Fruit fly (Drosophila melanogaster) whole organism, wandering third instar larva: Measurements from ENCODE around the gene Best2.

Source experiments
- Abd-B ChIP-seq: fragments of >200 bp; optimal IDR thresholded peaks from 2 replicates; lab custom pipeline; 2017; ENCODE audit warnings: missing biosample characterization, missing genetic modification characterization
- CG32264 ChIP-seq: fragments of 200-800 bp; sonication (Bioruptor generic); optimal IDR thresholded peaks from 2 replicates; lab custom pipeline; 2016; ENCODE audit warnings: missing biosample characterization, missing genetic modification characterization
- CG9705 ChIP-seq: fragments of 200-800 bp; sonication (Bioruptor generic); optimal IDR thresholded peaks from 2 replicates; lab custom pipeline; 2018; ENCODE audit warnings: missing biosample characterization, mild to moderate bottlenecking, missing genetic modification characterization
- CrebA ChIP-seq: fragments of 200-800 bp; sonication (Bioruptor generic); optimal IDR thresholded peaks from 2 replicates; lab custom pipeline; 2016; ENCODE audit warnings: missing biosample characterization, mild to moderate bottlenecking, missing genetic modification characterization, borderline replicate concordance
- Dif ChIP-seq: fragments of 200-275, 200-300 bp; sonication (Bioruptor generic); optimal IDR thresholded peaks from 2 replicates; lab custom pipeline; 2018; ENCODE audit warnings: missing biosample characterization, missing genetic modification characterization; ENCODE audit not compliant: partially characterized antibody
- GATAd ChIP-seq: sonication (Bioruptor generic); optimal IDR thresholded peaks from 2 replicates; lab custom pipeline; 2016; ENCODE audit warnings: missing biosample characterization, missing genetic modification characterization
- HLH106 ChIP-seq: fragments of 200-800 bp; optimal IDR thresholded peaks from 3 replicates; lab custom pipeline; 2019; ENCODE audit warnings: missing biosample characterization, mild to moderate bottlenecking, missing genetic modification characterization, moderate library complexity
- Hnf4 ChIP-seq: fragments of 200-800 bp; sonication (Bioruptor generic); optimal IDR thresholded peaks from 2 replicates; lab custom pipeline; 2016; ENCODE audit warnings: missing biosample characterization, mild to moderate bottlenecking, missing genetic modification characterization
- Hr83 ChIP-seq: fragments of 200-300 bp; sonication (Bioruptor generic); optimal IDR thresholded peaks from 2 replicates; lab custom pipeline; 2016; ENCODE audit warnings: missing biosample characterization, mild to moderate bottlenecking, missing genetic modification characterization, moderate library complexity; ENCODE audit not compliant: poor library complexity, severe bottlenecking
- Jra ChIP-seq: sonication (Bioruptor generic); optimal IDR thresholded peaks from 2 replicates; lab custom pipeline; 2016; ENCODE audit warnings: missing biosample characterization, missing genetic modification characterization
- Mio ChIP-seq: sonication (Bioruptor generic); optimal IDR thresholded peaks from 2 replicates; lab custom pipeline; 2016; ENCODE audit warnings: missing biosample characterization, missing genetic modification characterization
- N ChIP-seq: fragments of >200 bp; optimal IDR thresholded peaks from 2 replicates; lab custom pipeline; 2018; ENCODE audit warnings: missing biosample characterization, missing external identifiers, missing genetic modification characterization
- OdsH ChIP-seq: fragments of 200-800 bp; sonication (Bioruptor generic); optimal IDR thresholded peaks from 2 replicates; lab custom pipeline; 2016; ENCODE audit warnings: missing biosample characterization, mild to moderate bottlenecking, missing genetic modification characterization
- Sp1 ChIP-seq: fragments of 200-800 bp; sonication (Bioruptor generic); optimal IDR thresholded peaks from 3 replicates; lab custom pipeline; 2019; ENCODE audit warnings: missing biosample characterization, mild to moderate bottlenecking, missing genetic modification characterization, moderate library complexity
- Vsx2 ChIP-seq: fragments of 200-300, 225-300 bp; sonication (Bioruptor generic); optimal IDR thresholded peaks from 2 replicates; lab custom pipeline; 2018; ENCODE audit warnings: missing biosample characterization, missing genetic modification characterization; ENCODE audit not compliant: partially characterized antibody
- br ChIP-seq: fragments of 200-800 bp; sonication (Bioruptor generic); optimal IDR thresholded peaks from 2 replicates; lab custom pipeline; 2016; ENCODE audit warnings: missing biosample characterization, missing genetic modification characterization
- brk ChIP-seq: fragments of 200-800 bp; sonication (Bioruptor generic); optimal IDR thresholded peaks from 2 replicates; lab custom pipeline; 2016; ENCODE audit warnings: missing biosample characterization, mild to moderate bottlenecking, missing genetic modification characterization
- dl ChIP-seq, 2 experiments: fragments of 175-275, 200-275 bp in 1 of 2; fragments of 200-275 bp in 1 of 2; sonication (Bioruptor generic); optimal IDR thresholded peaks; lab custom pipeline; 2018; ENCODE audit warnings: mild to moderate bottlenecking in 2 of 2, missing biosample characterization in 2 of 2, missing genetic modification characterization in 2 of 2, moderate library complexity in 2 of 2; ENCODE audit not compliant: partially characterized antibody in 2 of 2, insufficient read depth in 1 of 2
- dmrt93B ChIP-seq: fragments of 200-800 bp; sonication (Bioruptor generic); optimal IDR thresholded peaks from 2 replicates; lab custom pipeline; 2018; ENCODE audit warnings: missing biosample characterization, mild to moderate bottlenecking, missing genetic modification characterization
- dsf ChIP-seq: sonication (Bioruptor generic); optimal IDR thresholded peaks from 2 replicates; lab custom pipeline; 2016; ENCODE audit warnings: missing biosample characterization, missing genetic modification characterization, borderline replicate concordance
- ey ChIP-seq: fragments of 200-800 bp; sonication (Bioruptor generic); optimal IDR thresholded peaks from 2 replicates; lab custom pipeline; 2016; ENCODE audit warnings: missing biosample characterization, missing genetic modification characterization
- foxo ChIP-seq, 2 experiments: fragments of 200-800 bp; sonication (Bioruptor generic); optimal IDR thresholded peaks; 2 replicates in 1 of 2; 3 replicates in 1 of 2; lab custom pipeline; 2016 to 2017; ENCODE audit warnings: missing biosample characterization in 2 of 2, missing genetic modification characterization in 2 of 2
- fru ChIP-seq: fragments of 200-800 bp; sonication (Bioruptor generic); optimal IDR thresholded peaks from 3 replicates; lab custom pipeline; 2016; ENCODE audit warnings: missing biosample characterization, mild to moderate bottlenecking, missing genetic modification characterization
- h ChIP-seq: fragments of 200-800 bp; sonication (Bioruptor generic); optimal IDR thresholded peaks from 3 replicates; lab custom pipeline; 2016; ENCODE audit warnings: missing biosample characterization, mild to moderate bottlenecking, missing genetic modification characterization
- jim ChIP-seq: fragments of 175-275, 200-325 bp; sonication (Bioruptor generic); optimal IDR thresholded peaks from 2 replicates; lab custom pipeline; 2016; ENCODE audit warnings: missing biosample characterization, mild to moderate bottlenecking, missing genetic modification characterization
- lola ChIP-seq: fragments of >200 bp; optimal IDR thresholded peaks from 2 replicates; lab custom pipeline; 2017; ENCODE audit warnings: missing biosample characterization, missing genetic modification characterization
- pan ChIP-seq: fragments of >200 bp; optimal IDR thresholded peaks from 2 replicates; lab custom pipeline; 2017
- psq ChIP-seq: fragments of 200-800 bp; sonication (Bioruptor generic); optimal IDR thresholded peaks from 3 replicates; lab custom pipeline; 2017; ENCODE audit warnings: missing biosample characterization, mild to moderate bottlenecking, missing genetic modification characterization, moderate library complexity
- rgr ChIP-seq: fragments of 200-800 bp; sonication (Bioruptor generic); optimal IDR thresholded peaks from 3 replicates; lab custom pipeline; 2016; ENCODE audit warnings: missing biosample characterization, mild to moderate bottlenecking, missing genetic modification characterization
- sage ChIP-seq: fragments of 200-800 bp; sonication (Bioruptor generic); optimal IDR thresholded peaks from 2 replicates; lab custom pipeline; 2016; ENCODE audit warnings: missing biosample characterization, mild to moderate bottlenecking, missing genetic modification characterization
- sv ChIP-seq: fragments of 200-800 bp; sonication (Bioruptor generic); optimal IDR thresholded peaks from 3 replicates; lab custom pipeline; 2016; ENCODE audit warnings: missing biosample characterization, missing genetic modification characterization
- tai ChIP-seq: sonication (Bioruptor generic); optimal IDR thresholded peaks from 2 replicates; lab custom pipeline; 2016; ENCODE audit warnings: missing biosample characterization, missing genetic modification characterization
- usp ChIP-seq: fragments of >200 bp; optimal IDR thresholded peaks from 2 replicates; lab custom pipeline; 2017; ENCODE audit warnings: missing biosample characterization, missing genetic modification characterization
- woc ChIP-seq: sonication (Bioruptor generic); optimal IDR thresholded peaks from 2 replicates; lab custom pipeline; 2016; ENCODE audit warnings: missing biosample characterization, mild to moderate bottlenecking, missing genetic modification characterization

Best2 gene

dm6 chr3L:6302500-6302899 lies 46.0 kb upstream of the Best2 start:
- TF ChIP-seq fru (peak; percentile 35), Jra (GFP tag; lab: Kevin White, UChicago) (no peak), br (GFP tag; lab: Kevin White, UChicago) (peak; percentile 9), woc (GFP tag; lab: Kevin White, UChicago) (peak; percentile 78), h (GFP tag; lab: Kevin White, UChicago) (peak; percentile 35), Abd-B (GFP tag; lab: Kevin White, UChicago) (no peak), psq (GFP tag; lab: Kevin White, UChicago) (peak; percentile 33), HLH106 (tag; lab: Kevin White, UChicago) (peak; percentile 50), Sp1 (GFP tag; lab: Kevin White, UChicago) (peak; percentile 39), foxo (GFP tag; optimal IDR thresholded peaks at IDR 0.05; lab: Kevin White, UChicago) (peak in 1 of 2 experiments; percentile 25), ey (peak; percentile 50), pan (no peak), rgr (peak; percentile 17), Mio (GFP tag; lab: Kevin White, UChicago) (no peak), Hr83 (GFP tag; lab: Kevin White, UChicago) (no peak), OdsH (GFP tag; lab: Kevin White, UChicago) (peak; percentile 13), CrebA (GFP tag; lab: Kevin White, UChicago) (no peak)

DNA sequence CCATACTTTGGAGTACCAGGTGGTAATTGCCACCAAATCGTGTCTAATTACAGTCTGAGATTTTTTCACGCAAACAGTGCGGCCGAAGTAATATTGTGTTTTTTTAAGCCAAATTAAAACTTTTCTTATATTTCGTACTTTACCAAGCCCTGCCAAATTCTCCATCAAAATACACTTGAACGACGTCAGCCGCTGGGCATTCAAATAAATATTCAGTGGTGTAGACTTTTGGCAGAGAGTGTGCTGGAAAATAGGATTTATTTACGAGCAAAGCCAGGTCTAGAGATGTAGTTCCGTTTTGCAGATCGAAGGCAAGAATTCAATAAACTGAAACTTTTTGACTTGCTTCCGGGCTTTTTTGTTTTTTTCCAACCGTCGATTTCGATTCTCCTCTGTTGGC lies 40.1 kb upstream of the Best2 start:
- TF ChIP-seq sage (no peak), HLH106 (tag; lab: Kevin White, UChicago) (no peak), Abd-B (GFP tag; lab: Kevin White, UChicago) (no peak), GATAd (GFP tag; lab: Kevin White, UChicago) (no peak), brk (no peak), CrebA (GFP tag; lab: Kevin White, UChicago) (no peak), dsf (GFP tag; lab: Kevin White, UChicago) (no peak), woc (GFP tag; lab: Kevin White, UChicago) (no peak), CG9705 (GFP tag; lab: Kevin White, UChicago) (no peak), dl (GFP tag; optimal IDR thresholded peaks at IDR 0.05; lab: Kevin White, UChicago; ENCODE audit: insufficient read depth in 1 of 2, partially characterized antibody in 2 of 2) (no peak), Sp1 (GFP tag; lab: Kevin White, UChicago) (no peak), usp (GFP tag; lab: Kevin White, UChicago) (no peak), sv (GFP tag; lab: Kevin White, UChicago) (no peak), ey (no peak), Vsx2 (GFP tag; lab: Kevin White, UChicago) (no peak), Hr83 (GFP tag; lab: Kevin White, UChicago) (no peak), fru (no peak), lola (GFP tag; lab: Kevin White, UChicago) (no peak), Hnf4 (GFP tag; lab: Kevin White, UChicago) (no peak), Jra (GFP tag; lab: Kevin White, UChicago) (no peak)

DNA sequence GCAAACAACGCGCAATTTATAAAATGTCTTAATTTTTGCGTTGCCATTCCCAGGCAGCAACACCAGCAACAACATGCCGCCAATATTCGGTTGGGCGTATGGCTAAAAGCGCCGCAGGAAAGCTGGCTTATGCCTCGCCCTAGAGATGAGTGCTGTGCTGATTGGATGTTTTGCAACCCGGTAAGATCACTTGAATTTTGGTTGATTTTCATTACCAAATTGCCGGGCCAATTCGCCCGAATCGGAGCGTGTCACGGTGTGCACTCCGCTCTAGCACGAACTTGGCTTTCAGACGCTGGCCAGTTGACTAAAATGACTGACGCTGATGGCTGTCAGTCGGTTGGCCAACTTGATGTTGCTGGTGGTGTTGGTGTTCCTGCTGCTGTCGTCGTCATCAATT lies 28.9 kb upstream of the Best2 start:
- TF ChIP-seq dmrt93B (GFP tag; lab: Kevin White, UChicago) (peak; percentile 42), ey (peak; percentile 61), psq (GFP tag; lab: Kevin White, UChicago) (peak; percentile 46), CG32264 (GFP tag; lab: Kevin White, UChicago) (no peak), N (GFP tag; lab: Kevin White, UChicago) (no peak), sv (GFP tag; lab: Kevin White, UChicago) (no peak), tai (no peak), OdsH (GFP tag; lab: Kevin White, UChicago) (peak; percentile 60), Jra (GFP tag; lab: Kevin White, UChicago) (peak; percentile 50), h (GFP tag; lab: Kevin White, UChicago) (peak; percentile 73), sage (peak; percentile 12), fru (peak; percentile 64), rgr (peak; percentile 54), woc (GFP tag; lab: Kevin White, UChicago) (peak; percentile 71), jim (GFP tag; lab: Kevin White, UChicago) (no peak), Hnf4 (GFP tag; lab: Kevin White, UChicago) (peak; percentile 38), br (GFP tag; lab: Kevin White, UChicago) (peak; percentile 63), Abd-B (GFP tag; lab: Kevin White, UChicago) (no peak), brk (peak; percentile 30), Sp1 (GFP tag; lab: Kevin White, UChicago) (peak; percentile 55), CG9705 (GFP tag; lab: Kevin White, UChicago) (peak; percentile 42), HLH106 (tag; lab: Kevin White, UChicago) (peak; percentile 69), Dif (GFP tag; lab: Kevin White, UChicago) (no peak), CrebA (GFP tag; lab: Kevin White, UChicago) (no peak), lola (GFP tag; lab: Kevin White, UChicago) (no peak), foxo (GFP tag; optimal IDR thresholded peaks at IDR 0.05; lab: Kevin White, UChicago) (peak in 1 of 2 experiments; percentile 63), Mio (GFP tag; lab: Kevin White, UChicago) (no peak)
